Fruit fly (Drosophila melanogaster): ENCODE data around the gene IleRS.

Gene IleRS

DNA sequence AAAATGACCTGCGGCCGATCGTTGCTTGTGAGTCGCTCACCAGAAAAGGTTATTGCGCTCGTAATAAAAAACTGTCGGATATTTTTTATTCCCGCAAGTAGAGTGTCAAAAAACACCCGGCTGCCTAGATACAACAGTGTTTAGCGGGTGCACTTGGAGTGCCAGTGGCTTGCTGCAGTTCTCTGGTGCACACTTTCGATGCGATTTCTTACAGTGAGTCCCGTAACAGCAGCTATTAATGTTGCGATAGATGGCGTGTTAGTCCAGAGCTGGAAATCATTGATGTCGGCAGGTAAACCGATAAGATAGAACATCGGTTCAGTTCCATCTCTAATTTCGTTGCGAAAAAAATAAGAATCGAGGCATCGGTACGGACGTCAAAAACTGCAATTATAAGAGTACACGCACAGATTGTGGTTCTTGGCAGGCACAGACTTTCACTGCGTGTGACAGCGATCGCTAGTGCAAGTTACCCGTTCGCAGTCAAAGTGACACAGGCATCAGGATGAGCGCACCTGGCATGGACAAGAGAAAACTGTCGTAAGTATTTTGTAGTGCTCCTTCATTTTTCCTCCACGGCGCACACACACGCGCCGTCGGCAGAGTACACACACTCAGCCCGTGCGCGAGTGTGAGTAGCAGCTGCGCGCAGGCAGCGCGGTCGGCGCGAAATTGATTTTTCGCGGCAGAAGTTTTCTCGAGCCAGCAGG is 21.1 kb upstream of the IleRS start, which contains the start of gene Csp (continued):
- TF ChIP-seq Spps (tag; optimal IDR thresholded peaks at IDR 0.05): no peak
- TF ChIP-seq Meics (GFP tag; optimal IDR thresholded peaks at IDR 0.05): peak; percentile 9
- peak; percentile 31 for TF ChIP-seq CG7987 (GFP tag; optimal IDR thresholded peaks at IDR 0.05)
- TF ChIP-seq tin (GFP tag; optimal IDR thresholded peaks at IDR 0.05): no peak
- TF ChIP-seq CG10959 (GFP tag; IDR thresholded peaks at IDR 0.05): no peak
- TF ChIP-seq dmrt99B (tag; optimal IDR thresholded peaks at IDR 0.05): no peak
- TF ChIP-seq gsb (GFP tag; IDR thresholded peaks at IDR 0.05): no peak
- TF ChIP-seq lilli (GFP tag; optimal IDR thresholded peaks at IDR 0.05): peak; percentile 28
- TF ChIP-seq CG3163 (GFP tag; optimal IDR thresholded peaks at IDR 0.05): no peak
- TF ChIP-seq ro (GFP tag; IDR thresholded peaks at IDR 0.05): no peak
- peak; percentile 39 for TF ChIP-seq gfzf (GFP tag; optimal IDR thresholded peaks at IDR 0.05)
- TF ChIP-seq hbn (GFP tag; IDR thresholded peaks at IDR 0.05; ENCODE audit: partially characterized antibody): peak; percentile 58
- TF ChIP-seq zen2 (GFP tag; IDR thresholded peaks at IDR 0.05; ENCODE audit: partially characterized antibody): peak; percentile 23; the same call in 2 of the 3 replicates
- TF ChIP-seq Vsx1 (GFP tag; optimal IDR thresholded peaks at IDR 0.05): no peak
- no peak for TF ChIP-seq CG14667 (GFP tag; IDR thresholded peaks at IDR 0.05)
- no peak for TF ChIP-seq CG9817 (tag; optimal IDR thresholded peaks at IDR 0.05)
- TF ChIP-seq CG30403 (GFP tag; optimal IDR thresholded peaks at IDR 0.05): peak; percentile 12
- peak; percentile 79 for TF ChIP-seq CG15479 (GFP tag; optimal IDR thresholded peaks at IDR 0.05)
- peak; percentile 40; the same call in 1 of the 2 replicates for TF ChIP-seq CG9215 (GFP tag; IDR thresholded peaks at IDR 0.05)
- no peak for TF ChIP-seq so (GFP tag; IDR thresholded peaks at IDR 0.05)
- peak; percentile 18 for TF ChIP-seq Six4 (GFP tag; optimal IDR thresholded peaks at IDR 0.05)
- TF ChIP-seq CG14050 (GFP tag; IDR thresholded peaks at IDR 0.05): no peak
- peak; percentile 33 for TF ChIP-seq CoRest (tag; optimal IDR thresholded peaks at IDR 0.05)
- peak; percentile 21 for TF ChIP-seq Antp (GFP tag; optimal IDR thresholded peaks at IDR 0.05)
- TF ChIP-seq CG9932 (GFP tag; IDR thresholded peaks at IDR 0.05): peak; percentile 50; the same call in 1 of the 2 replicates
- peak; percentile 58 for TF ChIP-seq CG12659 (GFP tag; optimal IDR thresholded peaks at IDR 0.05)
- no peak for TF ChIP-seq chn (GFP tag; optimal IDR thresholded peaks at IDR 0.05)
- no peak for TF ChIP-seq ash1 (GFP tag; optimal IDR thresholded peaks at IDR 0.05)
- peak; percentile 22 for TF ChIP-seq CG10979 (tag; optimal IDR thresholded peaks at IDR 0.05)
- TF ChIP-seq tap (tag; optimal IDR thresholded peaks at IDR 0.05): no peak
- TF ChIP-seq CG1647 (GFP tag; optimal IDR thresholded peaks at IDR 0.05): peak; percentile 12
- no peak for TF ChIP-seq Hand (GFP tag; optimal IDR thresholded peaks at IDR 0.05)
- peak; percentile 63 for TF ChIP-seq kni (GFP tag; optimal IDR thresholded peaks at IDR 0.05)
- no peak for TF ChIP-seq Atf3 (GFP tag; optimal IDR thresholded peaks at IDR 0.05)
- TF ChIP-seq danr (GFP tag; IDR thresholded peaks at IDR 0.05): no peak
- TF ChIP-seq slbo (GFP tag; IDR thresholded peaks at IDR 0.05): peak; percentile 53; the same call in 1 of the 2 replicates
- TF ChIP-seq stwl (tag; optimal IDR thresholded peaks at IDR 0.05): peak; percentile 62
- peak; percentile 84 for TF ChIP-seq ewg (GFP tag; optimal IDR thresholded peaks at IDR 0.05)
- 0 out of 2 replicates have a peak, but pooled peaks have one; percentile 5 for TF ChIP-seq Ptx1 (GFP tag; IDR thresholded peaks at IDR 0.05)
- no peak for TF ChIP-seq Bteb2 (GFP tag; optimal IDR thresholded peaks at IDR 0.05)
- no peak for TF ChIP-seq CG17568 (GFP tag; optimal IDR thresholded peaks at IDR 0.05)
- TF ChIP-seq dm (GFP tag; optimal IDR thresholded peaks at IDR 0.05): peak; percentile 72
- TF ChIP-seq CG10565 (GFP tag; optimal IDR thresholded peaks at IDR 0.05): no peak
- peak; percentile 46; the same call in 1 of the 2 replicates for TF ChIP-seq CG14014 (GFP tag; IDR thresholded peaks at IDR 0.05)
- TF ChIP-seq her (GFP tag; optimal IDR thresholded peaks at IDR 0.05): peak; percentile 25
- TF ChIP-seq az2 (GFP tag; optimal IDR thresholded peaks at IDR 0.05): no peak
- peak; percentile 10; the same call in 1 of the 2 replicates for TF ChIP-seq E2f2 (GFP tag; IDR thresholded peaks at IDR 0.05)
- peak; percentile 66; the same call in 1 of the 2 replicates for TF ChIP-seq sna (GFP tag; IDR thresholded peaks at IDR 0.05; ENCODE audit: partially characterized antibody)
- peak; percentile 99 for TF ChIP-seq onecut (GFP tag; IDR thresholded peaks at IDR 0.05)

Data from whole organism, embryonic.